Worm (Caenorhabditis elegans) whole organism, young adult: ENCODE results near the gene T06E6.1.

ENCODE experiments used
- F10E7.11 ChIP-seq: sonication (generic microtip); optimal IDR thresholded peaks from 2 replicates; lab custom pipeline; 2017; ENCODE audit warnings: mild to moderate bottlenecking, missing genetic modification characterization, moderate library complexity, missing compliant biosample characterization
- cebp-2 ChIP-seq: fragments of 200-800 bp; sonication (Bioruptor generic); IDR thresholded peaks from 2 replicates; pipeline ENCODE4 v1.3.6; 2022; ENCODE audit warnings: missing genetic modification characterization, missing compliant biosample characterization
- die-1 ChIP-seq: sonication (generic microtip); optimal IDR thresholded peaks from 2 replicates; lab custom pipeline; 2016; ENCODE audit warnings: missing genotype, mild to moderate bottlenecking, missing genetic modification characterization, missing compliant biosample characterization
- lin-35 ChIP-seq, 3 experiments: fragments of 150-350 bp in 2 of 3; sonication (generic microtip) in 1 of 3; optimal IDR thresholded peaks; 2 replicates each; lab custom pipeline; 2014 to 2018; ENCODE audit warnings: missing biosample characterization in 3 of 3, missing genetic modification characterization in 3 of 3, missing genetic modification reagents in 3 of 3
- lir-1 ChIP-seq: fragments of 200-800 bp; sonication (Bioruptor generic); conservative IDR thresholded peaks from 2 replicates; pipeline ENCODE4 v1.3.6; 2022; ENCODE audit warnings: missing genetic modification reagents, missing genetic modification characterization, missing compliant biosample characterization
- unc-62 ChIP-seq: fragments of 150-350 bp; optimal IDR thresholded peaks from 2 replicates; lab custom pipeline; 2014; ENCODE audit warnings: missing biosample characterization, missing genetic modification reagents, missing genetic modification characterization
- ztf-28 ChIP-seq: fragments of 200-800 bp; sonication (Bioruptor generic); IDR thresholded peaks from 2 replicates; pipeline ENCODE4 v1.3.6; 2022; ENCODE audit warnings: missing genetic modification reagents, missing genetic modification characterization, missing compliant biosample characterization

DNA sequence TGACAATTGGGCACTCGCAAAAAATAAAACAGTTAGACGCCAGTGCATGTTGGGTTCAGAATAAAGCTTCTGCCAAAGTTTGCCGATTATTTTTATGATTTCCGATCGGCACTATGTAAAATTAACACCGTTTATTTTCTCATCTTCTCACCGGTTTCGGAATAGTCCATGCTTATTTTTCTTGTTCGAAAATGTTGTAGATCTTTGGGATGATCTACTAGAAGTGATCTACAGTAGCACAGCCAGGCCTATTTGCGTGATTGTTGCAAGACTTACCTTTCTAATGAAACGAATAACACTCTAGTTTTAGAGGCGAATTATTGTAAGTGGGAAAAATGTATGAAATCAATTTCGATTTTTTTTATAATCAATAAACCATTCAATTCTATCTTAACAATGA, 44.1 kb downstream of the T06E6.1 start, which contains the start of gene clec-231:
- TF ChIP-seq unc-62 (GFP tag; lab: Kevin White, UChicago) (no peak), lin-35 (GFP tag; optimal IDR thresholded peaks at IDR 0.05; lab: Kevin White, UChicago) (no peak), lir-1 (no peak), die-1 (tag; lab: Kevin White, UChicago) (no peak), ztf-28 (no peak), F10E7.11 (no peak), cebp-2 (GFP tag; lab: Robert Waterston, UW) (no peak)
